Fruit fly (Drosophila melanogaster) whole organism, embryonic: ENCODE data around the gene rno.

Experiments
- Awh ChIP-seq: fragments of 200-800 bp; sonication (Bioruptor generic); IDR thresholded peaks from 2 replicates; pipeline ENCODE4, ENCODE4 v1.3.6; 2022; ENCODE audit warnings: missing biosample characterization, missing genetic modification characterization
- Bteb2 ChIP-seq: fragments of 200-800 bp; sonication (Bioruptor generic); optimal IDR thresholded peaks from 2 replicates; lab custom pipeline; 2016; ENCODE audit warnings: missing biosample characterization, missing genetic modification characterization
- CG10147 ChIP-seq: fragments of 200-800 bp; sonication (Bioruptor generic); optimal IDR thresholded peaks from 2 replicates; lab custom pipeline; 2019; ENCODE audit warnings: missing biosample characterization, mild to moderate bottlenecking, missing genetic modification characterization, moderate library complexity
- CG11247 ChIP-seq: fragments of 200-800 bp; sonication (Bioruptor generic); IDR thresholded peaks from 2 replicates; pipeline ENCODE4 v1.3.6; 2022; ENCODE audit warnings: missing biosample characterization, missing genetic modification characterization
- CG11504 ChIP-seq: fragments of 200-800 bp; sonication (Bioruptor generic); optimal IDR thresholded peaks from 3 replicates; lab custom pipeline; 2019; ENCODE audit warnings: missing biosample characterization, mild to moderate bottlenecking, missing genetic modification characterization, moderate library complexity
- CG12104 ChIP-seq: fragments of 200-800 bp; sonication (Bioruptor generic); optimal IDR thresholded peaks from 3 replicates; lab custom pipeline; 2016; ENCODE audit warnings: missing biosample characterization, missing genetic modification characterization
- CG1233 ChIP-seq: fragments of 200-800 bp; sonication (Bioruptor generic); optimal IDR thresholded peaks from 4 replicates; lab custom pipeline; 2018; ENCODE audit warnings: missing biosample characterization, mild to moderate bottlenecking, missing genetic modification characterization
- CG13123 ChIP-seq: fragments of 200-800 bp; sonication (Bioruptor generic); optimal IDR thresholded peaks from 2 replicates; lab custom pipeline; 2016; ENCODE audit warnings: missing biosample characterization, missing genetic modification characterization
- CG13894 ChIP-seq: fragments of 200-800 bp; sonication (Bioruptor generic); optimal IDR thresholded peaks from 3 replicates; lab custom pipeline; 2018; ENCODE audit warnings: missing biosample characterization, mild to moderate bottlenecking, missing genetic modification characterization, moderate library complexity
- CG17568 ChIP-seq: fragments of 200-800 bp; sonication (Bioruptor generic); optimal IDR thresholded peaks from 2 replicates; lab custom pipeline; 2018; ENCODE audit warnings: missing biosample characterization, mild to moderate bottlenecking, missing genetic modification characterization, moderate library complexity
- CG2116 ChIP-seq: fragments of 200-800 bp; sonication (Bioruptor generic); optimal IDR thresholded peaks from 3 replicates; lab custom pipeline; 2018; ENCODE audit warnings: missing biosample characterization, mild to moderate bottlenecking, missing genetic modification characterization
- CG2120 ChIP-seq: fragments of 200-800 bp; sonication (Bioruptor generic); optimal IDR thresholded peaks from 3 replicates; lab custom pipeline; 2016; ENCODE audit warnings: missing biosample characterization, missing genetic modification characterization
- CG2199 ChIP-seq: fragments of 200-800 bp; sonication (Bioruptor generic); IDR thresholded peaks from 3 replicates; pipeline ENCODE4 v1.3.6; 2022; ENCODE audit warnings: missing biosample characterization, missing genetic modification characterization
- CG3065 ChIP-seq: fragments of 200-800 bp; sonication (Bioruptor generic); optimal IDR thresholded peaks from 2 replicates; lab custom pipeline; 2016; ENCODE audit warnings: missing biosample characterization, missing genetic modification characterization
- CG33557 ChIP-seq: fragments of 200-800 bp; sonication (Bioruptor generic); optimal IDR thresholded peaks from 2 replicates; lab custom pipeline; 2019; ENCODE audit warnings: missing biosample characterization, mild to moderate bottlenecking, missing genetic modification characterization, moderate library complexity
- CG6654 ChIP-seq: fragments of 200-800 bp; sonication (Bioruptor generic); optimal IDR thresholded peaks from 2 replicates; lab custom pipeline; 2017; ENCODE audit warnings: missing biosample characterization, mild to moderate bottlenecking, missing genetic modification characterization
- CG7928 ChIP-seq: fragments of 200-800 bp; sonication (Bioruptor generic); optimal IDR thresholded peaks from 2 replicates; lab custom pipeline; 2017; ENCODE audit warnings: missing biosample characterization, mild to moderate bottlenecking, missing genetic modification characterization
- CG8765 ChIP-seq: fragments of 200-800 bp; sonication (Bioruptor generic); IDR thresholded peaks from 2 replicates; pipeline ENCODE4 v1.3.6; 2022; ENCODE audit warnings: missing biosample characterization, missing genetic modification characterization
- CG9817 ChIP-seq: fragments of 200-800 bp; sonication (Bioruptor generic); optimal IDR thresholded peaks from 2 replicates; lab custom pipeline; 2018; ENCODE audit warnings: missing biosample characterization, mild to moderate bottlenecking, missing genetic modification characterization, moderate library complexity
- CG9876 ChIP-seq: fragments of 200-800 bp; sonication (Bioruptor generic); optimal IDR thresholded peaks from 2 replicates; lab custom pipeline; 2016; ENCODE audit warnings: missing biosample characterization, missing genetic modification characterization
- E2f1 ChIP-seq: fragments of 200-800 bp; sonication (Bioruptor generic); IDR thresholded peaks from 2 replicates; pipeline ENCODE4 v1.3.6; 2022; ENCODE audit warnings: missing biosample characterization, missing genetic modification characterization
- Lim3 ChIP-seq: fragments of 200-800 bp; sonication (Bioruptor generic); IDR thresholded peaks from 2 replicates; pipeline ENCODE4 v1.3.6; 2022; ENCODE audit warnings: missing biosample characterization, missing genetic modification characterization
- Mes4 ChIP-seq: fragments of 200-800 bp; sonication (Bioruptor generic); optimal IDR thresholded peaks from 2 replicates; lab custom pipeline; 2016; ENCODE audit warnings: missing biosample characterization, missing genetic modification characterization
- Nf-YB ChIP-seq: fragments of 200-800 bp; sonication (Bioruptor generic); optimal IDR thresholded peaks from 3 replicates; lab custom pipeline; 2019; ENCODE audit warnings: missing biosample characterization, mild to moderate bottlenecking, missing genetic modification characterization, moderate library complexity
- Oli ChIP-seq: fragments of 200-800 bp; sonication (Bioruptor generic); optimal IDR thresholded peaks from 2 replicates; lab custom pipeline; 2018; ENCODE audit warnings: missing biosample characterization, mild to moderate bottlenecking, missing genetic modification characterization, moderate library complexity
- Pdp1 ChIP-seq, 2 experiments: fragments of 200-800 bp; sonication (Bioruptor generic); optimal IDR thresholded peaks; 3 replicates each; lab custom pipeline; 2016; ENCODE audit warnings: missing biosample characterization in 2 of 2, missing genetic modification characterization in 2 of 2, mild to moderate bottlenecking in 1 of 2, moderate library complexity in 1 of 2
- Ravus ChIP-seq: fragments of 200-800 bp; sonication (Bioruptor generic); IDR thresholded peaks from 2 replicates; pipeline ENCODE4 v1.3.6; 2022; ENCODE audit warnings: missing biosample characterization, missing genetic modification characterization
- Trl ChIP-seq, 3 experiments: fragments of >200 bp in 2 of 3; fragments of 200-800 bp in 1 of 3; sonication (Bioruptor generic) in 1 of 3; optimal IDR thresholded peaks; 2 replicates in 1 of 3; 3 replicates in 2 of 3; lab custom pipeline; 2016 to 2017; ENCODE audit warnings: missing biosample characterization in 1 of 3, missing genetic modification characterization in 1 of 3
- Xrp1 ChIP-seq: fragments of 200-800 bp; sonication (Bioruptor generic); IDR thresholded peaks from 2 replicates; pipeline ENCODE4 v1.3.6; 2022; ENCODE audit warnings: missing biosample characterization, missing genetic modification characterization
- ap ChIP-seq: fragments of 200-800 bp; sonication (Bioruptor generic); IDR thresholded peaks from 2 replicates; pipeline ENCODE4 v1.3.6; 2022; ENCODE audit warnings: missing biosample characterization, missing genetic modification characterization
- ash1 ChIP-seq: fragments of 200-800 bp; sonication (Bioruptor generic); optimal IDR thresholded peaks from 2 replicates; lab custom pipeline; 2018; ENCODE audit warnings: missing biosample characterization, mild to moderate bottlenecking, missing genetic modification characterization
- bowl ChIP-seq: fragments of 200-800 bp; sonication (Bioruptor generic); IDR thresholded peaks from 2 replicates; pipeline ENCODE4 v1.3.6; 2022; ENCODE audit warnings: missing biosample characterization, missing genetic modification characterization
- bsh ChIP-seq, 2 experiments: fragments of 200-800 bp; sonication (Bioruptor generic); optimal IDR thresholded peaks; 2 replicates each; lab custom pipeline; 2017 to 2018; ENCODE audit warnings: mild to moderate bottlenecking in 2 of 2, missing biosample characterization in 2 of 2, missing genetic modification characterization in 2 of 2, moderate library complexity in 1 of 2
- caup ChIP-seq: fragments of 200-800 bp; sonication (Bioruptor generic); optimal IDR thresholded peaks from 3 replicates; lab custom pipeline; 2017; ENCODE audit warnings: missing biosample characterization, mild to moderate bottlenecking, missing genetic modification characterization, moderate library complexity; ENCODE audit not compliant: severe bottlenecking
- insv ChIP-seq, 2 experiments: fragments of 200-800 bp; sonication (Bioruptor generic); optimal IDR thresholded peaks; 3 replicates each; lab custom pipeline; 2016 to 2018; ENCODE audit warnings: missing biosample characterization in 2 of 2, missing genetic modification characterization in 2 of 2
- lmd ChIP-seq: fragments of 200-800 bp; sonication (Bioruptor generic); IDR thresholded peaks from 2 replicates; pipeline ENCODE4 v1.3.6; 2022; ENCODE audit warnings: missing biosample characterization, missing genetic modification characterization
- luna ChIP-seq: fragments of 200-800 bp; sonication (Bioruptor generic); optimal IDR thresholded peaks from 2 replicates; lab custom pipeline; 2016; ENCODE audit warnings: missing biosample characterization, missing genetic modification characterization
- nom ChIP-seq: fragments of 200-800 bp; sonication (Bioruptor generic); optimal IDR thresholded peaks from 2 replicates; lab custom pipeline; 2017; ENCODE audit warnings: missing biosample characterization, missing genetic modification characterization, mild to moderate bottlenecking, moderate library complexity, missing genetic modification reagents
- pho ChIP-seq: fragments of 200-800 bp; sonication (Bioruptor generic); optimal IDR thresholded peaks from 2 replicates; lab custom pipeline; 2016; ENCODE audit warnings: missing biosample characterization, missing genetic modification characterization
- phol ChIP-seq: fragments of 200-800 bp; sonication (Bioruptor generic); optimal IDR thresholded peaks from 3 replicates; lab custom pipeline; 2018; ENCODE audit warnings: missing biosample characterization, mild to moderate bottlenecking, missing genetic modification characterization, moderate library complexity
- seq ChIP-seq: fragments of 200-800 bp; sonication (Bioruptor generic); IDR thresholded peaks from 2 replicates; pipeline ENCODE4 v1.3.6; 2022; ENCODE audit warnings: missing biosample characterization, missing genetic modification characterization
- so ChIP-seq: fragments of 200-800 bp; sonication (Bioruptor generic); IDR thresholded peaks from 3 replicates; pipeline ENCODE4 v1.3.6; 2022; ENCODE audit warnings: missing biosample characterization, missing genetic modification characterization
- toy ChIP-seq: fragments of 200-800 bp; sonication (Bioruptor generic); IDR thresholded peaks from 2 replicates; pipeline ENCODE4 v1.3.6; 2022; ENCODE audit warnings: missing biosample characterization, missing genetic modification characterization
- vfl ChIP-seq: fragments of 200-800 bp; sonication (Bioruptor generic); optimal IDR thresholded peaks from 2 replicates; lab custom pipeline; 2016; ENCODE audit warnings: missing biosample characterization, missing genetic modification characterization
- wek ChIP-seq: fragments of 200-800 bp; sonication (Bioruptor generic); optimal IDR thresholded peaks from 3 replicates; lab custom pipeline; 2018; ENCODE audit warnings: missing biosample characterization, mild to moderate bottlenecking, missing genetic modification characterization, moderate library complexity
- yki ChIP-seq: fragments of >200 bp; optimal IDR thresholded peaks from 3 replicates; lab custom pipeline; 2018
- z ChIP-seq: fragments of 200-800 bp; sonication (Bioruptor generic); IDR thresholded peaks from 3 replicates; pipeline ENCODE4 v1.3.6; 2022; ENCODE audit warnings: missing biosample characterization, missing genetic modification characterization
- zfh2 ChIP-seq: fragments of 200-800 bp; sonication (Bioruptor generic); optimal IDR thresholded peaks from 2 replicates; lab custom pipeline; 2016; ENCODE audit warnings: missing biosample characterization, missing genetic modification characterization

rno gene

DNA sequence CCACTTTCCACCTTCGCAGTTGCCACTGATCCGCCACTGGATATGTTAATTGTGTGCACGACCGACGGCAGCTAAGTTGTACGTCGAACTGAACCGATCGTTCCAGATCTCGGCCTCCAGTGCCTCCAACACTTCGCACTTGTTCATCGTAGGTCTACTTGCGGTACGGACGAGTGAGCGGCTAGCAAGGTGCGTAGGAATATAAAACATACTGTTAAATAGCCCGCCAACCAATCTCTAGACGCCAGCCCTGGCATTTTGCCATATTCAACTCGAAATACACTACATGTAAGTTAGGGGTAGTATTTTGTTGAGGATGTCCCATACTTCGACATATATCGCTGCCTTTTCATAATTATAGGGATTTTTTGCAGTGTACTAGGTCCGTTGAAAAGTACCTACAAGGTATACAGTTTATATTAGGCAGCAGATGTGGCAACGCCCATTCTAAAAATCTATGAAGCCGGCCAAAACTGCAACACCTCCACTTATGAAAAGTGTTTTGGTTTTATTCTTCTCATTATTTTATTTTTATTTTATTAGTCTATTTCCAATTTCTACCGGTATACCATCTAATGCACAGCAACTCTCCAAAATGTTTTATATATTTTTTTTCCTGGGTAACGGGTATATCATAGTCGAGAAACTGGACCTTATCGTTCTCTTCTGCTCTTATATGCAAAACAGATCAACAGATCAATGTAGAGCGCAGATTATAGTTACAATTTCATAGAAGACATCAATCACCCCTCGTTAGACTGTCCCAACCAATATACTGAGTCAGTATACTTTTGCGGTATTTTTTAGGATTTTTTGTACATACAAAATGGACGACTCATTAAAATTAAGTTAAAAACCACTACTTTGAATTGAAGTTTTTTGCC is 23.7 kb upstream of the rno start, which contains the start of the genes pyx and CG33229 (continued):
- TF ChIP-seq Trl (optimal IDR thresholded peaks at IDR 0.05; lab: Kevin White, UChicago) = no peak
- peak; percentile 70 for TF ChIP-seq Trl (GFP tag; optimal IDR thresholded peaks at IDR 0.05; lab: Kevin White, UChicago)
- TF ChIP-seq lmd (GFP tag; lab: Robert Waterston, UW) = peak; percentile 91
- no peak for TF ChIP-seq z
- peak; percentile 87 for TF ChIP-seq Oli (tag; lab: Kevin White, UChicago)
- TF ChIP-seq CG11247 = peak; percentile 68
- TF ChIP-seq CG13894 (tag; lab: Kevin White, UChicago) = peak; percentile 88
- peak; percentile 20 for TF ChIP-seq Ravus (GFP tag; lab: Robert Waterston, UW)
- TF ChIP-seq CG3065 = peak; percentile 44
- peak; percentile 90 for TF ChIP-seq pho
- TF ChIP-seq wek (GFP tag; lab: Kevin White, UChicago) = peak; percentile 98
- TF ChIP-seq CG8765 = peak; percentile 52; the same call in 1 of the 2 replicates
- TF ChIP-seq CG9817 (tag; lab: Kevin White, UChicago) = peak; percentile 90
- TF ChIP-seq bowl (GFP tag; lab: Robert Waterston, UW) = 0 out of 2 replicates have a peak, but pooled peaks have one; percentile 21
- peak; percentile 94 for TF ChIP-seq zfh2 (GFP tag; lab: Kevin White, UChicago)
- peak; percentile 38 for TF ChIP-seq luna (GFP tag; lab: Kevin White, UChicago)
- peak; percentile 67 to 85 for TF ChIP-seq Pdp1 (GFP tag; optimal IDR thresholded peaks at IDR 0.05; lab: Kevin White, UChicago)
- TF ChIP-seq CG13123 (GFP tag; lab: Kevin White, UChicago) = peak; percentile 79
- TF ChIP-seq phol (tag; lab: Kevin White, UChicago) = peak; percentile 90
- TF ChIP-seq CG17568 (GFP tag; lab: Kevin White, UChicago) = no peak
- TF ChIP-seq seq (GFP tag; lab: Robert Waterston, UW) = peak; percentile 71; the same call in 1 of the 2 replicates
- peak; percentile 7 for TF ChIP-seq nom (GFP tag; lab: Kevin White, UChicago)
- peak; percentile 92 for TF ChIP-seq CG7928 (GFP tag; lab: Kevin White, UChicago)
- peak in 1 of 2 experiments; percentile 57 for TF ChIP-seq insv (GFP tag; optimal IDR thresholded peaks at IDR 0.05; lab: Kevin White, UChicago)
- peak; percentile 20; the same call in 1 of the 2 replicates for TF ChIP-seq Awh (GFP tag; lab: Robert Waterston, UW)
- no peak; the same call in 1 of the 2 replicates for TF ChIP-seq Lim3 (GFP tag; lab: Robert Waterston, UW)
- TF ChIP-seq CG2199 (GFP tag; lab: Robert Waterston, UW) = 0 out of 3 replicates have a peak, but pooled peaks have one; percentile 57
- TF ChIP-seq Mes4 = peak; percentile 57
- TF ChIP-seq so (GFP tag; lab: Robert Waterston, UW) = peak; percentile 60; the same call in 1 of the 3 replicates
- peak; percentile 46 to 75 for TF ChIP-seq bsh (GFP tag; optimal IDR thresholded peaks at IDR 0.05; lab: Kevin White, UChicago)
- peak; percentile 87 for TF ChIP-seq CG11504 (tag; lab: Kevin White, UChicago)
- peak; percentile 77 for TF ChIP-seq caup (GFP tag; lab: Kevin White, UChicago)
- TF ChIP-seq ap = peak; percentile 36; the same call in 1 of the 2 replicates
- peak; percentile 90 for TF ChIP-seq CG12104
- TF ChIP-seq CG33557 (GFP tag; lab: Kevin White, UChicago) = peak; percentile 41
- peak; percentile 59 for TF ChIP-seq Xrp1 (GFP tag; lab: Robert Waterston, UW)
- TF ChIP-seq toy = peak; percentile 55; the same call in 1 of the 2 replicates
- peak; percentile 78 for TF ChIP-seq CG9876 (GFP tag; lab: Kevin White, UChicago)
- TF ChIP-seq E2f1 = peak; percentile 75
- TF ChIP-seq CG2116 (GFP tag; lab: Kevin White, UChicago) = peak; percentile 61
- TF ChIP-seq Bteb2 = peak; percentile 80
- peak; percentile 85 for TF ChIP-seq CG1233
- peak; percentile 61 for TF ChIP-seq Nf-YB (GFP tag; lab: Kevin White, UChicago)
- no peak for TF ChIP-seq yki
- TF ChIP-seq ash1 = no peak
- TF ChIP-seq vfl (GFP tag; lab: Kevin White, UChicago) = peak; percentile 85
- peak; percentile 69 for TF ChIP-seq CG6654
- TF ChIP-seq CG2120 = peak; percentile 96
- peak; percentile 92 for TF ChIP-seq CG10147 (GFP tag; lab: Kevin White, UChicago)
